Worm (Caenorhabditis elegans): Measurements from ENCODE around the gene cka-2.

DNA sequence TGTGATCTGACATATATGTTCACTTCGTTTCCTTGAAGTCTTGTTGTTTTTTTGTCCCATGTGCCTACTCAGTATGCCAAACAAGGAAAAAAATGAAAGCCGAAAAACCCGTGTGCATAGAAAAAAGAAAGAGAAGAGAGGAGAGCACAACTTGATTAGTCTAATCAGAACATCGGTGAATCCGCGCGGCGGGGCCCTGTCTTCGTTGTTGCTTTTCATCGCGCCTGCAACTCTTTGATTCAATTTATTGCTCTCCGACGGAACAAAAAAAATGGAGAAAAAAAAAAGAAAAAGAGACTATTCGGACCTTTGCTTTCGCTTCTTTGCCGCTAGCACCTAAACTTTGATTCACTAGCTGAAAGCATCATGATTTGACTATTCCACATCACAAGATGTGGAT, 29.0 kb downstream of the cka-2 start:
- TF ChIP-seq lin-13 (tag; optimal IDR thresholded peaks at IDR 0.05) (no peak), ztf-11 (tag; optimal IDR thresholded peaks at IDR 0.05) (no peak), lsy-2 (tag; optimal IDR thresholded peaks at IDR 0.05) (no peak), snpc-4 (tag; optimal IDR thresholded peaks at IDR 0.05) (no peak), elt-1 (tag; optimal IDR thresholded peaks at IDR 0.05; ENCODE audit: borderline replicate concordance, insufficient read depth) (no peak), elt-3 (tag; optimal IDR thresholded peaks at IDR 0.05) (no peak), nhr-76 (tag; optimal IDR thresholded peaks at IDR 0.05) (no peak)

Data from whole organism, mixed stage, embryonic.